Fruit fly (Drosophila melanogaster) whole organism, adult: ENCODE data around the gene CG33170.

ENCODE experiments used
- CG11617 ChIP-seq: fragments of 200-800 bp; sonication (Bioruptor generic); optimal IDR thresholded peaks from 2 replicates; lab custom pipeline; 2017; ENCODE audit warnings: mild to moderate bottlenecking, missing biosample characterization, missing genetic modification reagents, missing genetic modification characterization
- CG12768 ChIP-seq: fragments of 200-800 bp; sonication (Bioruptor generic); optimal IDR thresholded peaks from 2 replicates; lab custom pipeline; 2017; ENCODE audit warnings: missing biosample characterization, missing genetic modification characterization, mild to moderate bottlenecking, moderate library complexity, missing genetic modification reagents
- CG14711 ChIP-seq: fragments of 200-800 bp; sonication (Bioruptor generic); optimal IDR thresholded peaks from 2 replicates; lab custom pipeline; 2018; ENCODE audit warnings: missing biosample characterization, mild to moderate bottlenecking, missing genetic modification characterization, moderate library complexity
- CG1620 ChIP-seq: fragments of 200-800 bp; sonication (Bioruptor generic); optimal IDR thresholded peaks from 2 replicates; lab custom pipeline; 2016; ENCODE audit warnings: missing biosample characterization, missing genetic modification characterization
- CG33017 ChIP-seq: fragments of 200-800 bp; sonication (Bioruptor generic); optimal IDR thresholded peaks from 2 replicates; lab custom pipeline; 2018; ENCODE audit warnings: missing biosample characterization, mild to moderate bottlenecking, missing genetic modification characterization, moderate library complexity
- CG5204 ChIP-seq: fragments of 200-800 bp; sonication (Bioruptor generic); optimal IDR thresholded peaks from 2 replicates; lab custom pipeline; 2016; ENCODE audit warnings: missing biosample characterization, missing genetic modification characterization
- CG7045 ChIP-seq: fragments of 200-800 bp; sonication (Bioruptor generic); optimal IDR thresholded peaks from 2 replicates; lab custom pipeline; 2017; ENCODE audit warnings: missing biosample characterization, mild to moderate bottlenecking, missing genetic modification characterization
- CG7101 ChIP-seq: fragments of 200-800 bp; sonication (Bioruptor generic); optimal IDR thresholded peaks from 2 replicates; lab custom pipeline; 2018; ENCODE audit warnings: missing biosample characterization, mild to moderate bottlenecking, missing genetic modification characterization, moderate library complexity
- Clk ChIP-seq: fragments of 200-800 bp; sonication (Bioruptor generic); optimal IDR thresholded peaks from 2 replicates; lab custom pipeline; 2017; ENCODE audit warnings: missing biosample characterization, missing genetic modification characterization
- Crg-1 ChIP-seq: fragments of 200-800 bp; sonication (Bioruptor generic); optimal IDR thresholded peaks from 2 replicates; lab custom pipeline; 2016; ENCODE audit warnings: missing biosample characterization, missing genetic modification characterization
- Hr96 ChIP-seq: fragments of 200-800 bp; sonication (Bioruptor generic); optimal IDR thresholded peaks from 2 replicates; lab custom pipeline; 2016; ENCODE audit warnings: missing biosample characterization, missing genetic modification characterization
- Mnt ChIP-seq: fragments of 200-800 bp; sonication (Bioruptor generic); optimal IDR thresholded peaks from 2 replicates; lab custom pipeline; 2016; ENCODE audit warnings: missing biosample characterization, mild to moderate bottlenecking, missing genetic modification characterization
- bab1 ChIP-seq: fragments of 200-800 bp; sonication (Bioruptor generic); optimal IDR thresholded peaks from 3 replicates; lab custom pipeline; 2019; ENCODE audit warnings: missing biosample characterization, mild to moderate bottlenecking, missing genetic modification characterization, moderate library complexity
- cic ChIP-seq: fragments of 200-800 bp; sonication (Bioruptor generic); optimal IDR thresholded peaks from 2 replicates; lab custom pipeline; 2017; ENCODE audit warnings: missing biosample characterization, mild to moderate bottlenecking, missing genetic modification characterization, moderate library complexity
- cnc ChIP-seq, 2 experiments: fragments of >200 bp; optimal IDR thresholded peaks; 2 replicates each; lab custom pipeline; 2017
- kay ChIP-seq: fragments of 200-800 bp; sonication (Bioruptor generic); peaks from one replicate; lab custom pipeline; 2016; ENCODE audit warnings: missing biosample characterization, missing genetic modification characterization, borderline replicate concordance
- ovo ChIP-seq: fragments of 200-800 bp; sonication (Bioruptor generic); optimal IDR thresholded peaks from 2 replicates; lab custom pipeline; 2016; ENCODE audit warnings: missing biosample characterization, missing genetic modification characterization
- pad ChIP-seq: fragments of 200-800 bp; sonication (Bioruptor generic); optimal IDR thresholded peaks from 3 replicates; lab custom pipeline; 2017; ENCODE audit warnings: missing biosample characterization, missing genetic modification characterization, mild to moderate bottlenecking, moderate library complexity, missing genetic modification reagents
- tj ChIP-seq: fragments of 200-800 bp; sonication (Bioruptor generic); optimal IDR thresholded peaks from 3 replicates; lab custom pipeline; 2017; ENCODE audit warnings: missing biosample characterization, mild to moderate bottlenecking, missing genetic modification characterization, moderate library complexity
- toe ChIP-seq: fragments of 200-800 bp; sonication (Bioruptor generic); optimal IDR thresholded peaks from 2 replicates; lab custom pipeline; 2016; ENCODE audit warnings: missing biosample characterization, missing genetic modification characterization

The CG33170 gene

DNA sequence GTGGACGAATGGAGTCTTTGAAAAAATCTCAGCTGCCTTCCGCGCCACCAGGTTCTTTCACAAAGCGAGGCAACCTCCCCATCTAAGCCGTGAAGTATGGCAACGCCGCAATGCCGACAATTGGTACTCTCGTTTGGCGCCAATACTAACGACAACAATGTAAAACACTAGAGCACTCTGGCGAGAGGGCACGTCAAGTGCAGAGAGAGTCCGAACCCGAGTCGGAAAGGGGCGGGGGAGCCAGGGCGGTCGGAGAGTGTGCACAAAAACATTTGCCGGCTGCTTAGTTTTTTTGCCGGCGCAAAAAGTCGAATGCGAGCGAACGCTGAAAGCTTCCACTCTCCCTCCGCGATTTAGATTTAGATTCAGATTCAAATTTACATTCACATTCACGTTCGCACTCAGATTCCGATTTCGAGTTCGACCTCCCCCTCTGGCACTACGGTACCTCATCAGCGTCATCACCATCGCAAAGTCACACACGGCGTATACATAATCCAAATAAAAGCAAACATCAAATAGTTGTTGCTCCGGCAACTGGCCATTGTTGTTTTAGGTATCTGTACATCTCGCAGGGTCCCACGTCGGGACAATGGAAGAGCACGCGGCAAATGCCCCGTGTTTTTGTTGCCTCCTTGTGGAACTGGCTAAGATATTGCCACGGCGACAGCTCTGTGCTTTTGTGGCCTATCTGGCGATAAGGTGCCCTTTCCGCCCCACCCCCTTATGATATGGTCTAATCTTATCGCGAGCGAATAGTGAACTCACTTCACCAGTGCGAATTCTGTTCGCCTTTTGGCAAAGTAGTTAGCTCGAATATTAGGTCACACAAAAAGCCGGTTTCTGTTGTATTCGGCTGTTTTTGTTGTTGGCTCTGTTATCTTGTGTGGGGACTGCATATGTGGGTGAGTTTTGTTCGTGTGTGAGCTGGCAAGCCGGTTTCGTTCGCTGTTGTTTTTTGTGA lies 26.5 kb upstream of the CG33170 start:
- peak; percentile 53 for TF ChIP-seq Clk (GFP tag; lab: Kevin White, UChicago)
- peak; percentile 4 for TF ChIP-seq CG11617 (GFP tag; lab: Kevin White, UChicago)
- no peak for TF ChIP-seq CG7101 (tag; lab: Kevin White, UChicago)
- no peak for TF ChIP-seq ovo (GFP tag; lab: Kevin White, UChicago)
- TF ChIP-seq Mnt (GFP tag; lab: Kevin White, UChicago) = peak; percentile 23
- TF ChIP-seq kay = peak; percentile 76
- peak; percentile 43 for TF ChIP-seq Hr96 (GFP tag; lab: Kevin White, UChicago)
- peak; percentile 29 for TF ChIP-seq tj (GFP tag; lab: Kevin White, UChicago)
- peak; percentile 13 for TF ChIP-seq pad (GFP tag; lab: Kevin White, UChicago)
- TF ChIP-seq CG5204 (GFP tag; lab: Kevin White, UChicago) = no peak
- TF ChIP-seq CG1620 (GFP tag; lab: Kevin White, UChicago) = no peak
- no peak for TF ChIP-seq CG7045 (GFP tag; lab: Kevin White, UChicago)
- TF ChIP-seq cic (GFP tag; lab: Kevin White, UChicago) = peak; percentile 77
- peak; percentile 42 for TF ChIP-seq CG14711 (tag; lab: Kevin White, UChicago)
- no peak for TF ChIP-seq cnc (optimal IDR thresholded peaks at IDR 0.05; lab: Kevin White, UChicago)
- peak; percentile 69 for TF ChIP-seq CG12768 (GFP tag; lab: Kevin White, UChicago)
- TF ChIP-seq bab1 (GFP tag; lab: Kevin White, UChicago) = no peak
- peak; percentile 3 for TF ChIP-seq toe
- TF ChIP-seq CG33017 = peak; percentile 19
- TF ChIP-seq Crg-1 = no peak

DNA sequence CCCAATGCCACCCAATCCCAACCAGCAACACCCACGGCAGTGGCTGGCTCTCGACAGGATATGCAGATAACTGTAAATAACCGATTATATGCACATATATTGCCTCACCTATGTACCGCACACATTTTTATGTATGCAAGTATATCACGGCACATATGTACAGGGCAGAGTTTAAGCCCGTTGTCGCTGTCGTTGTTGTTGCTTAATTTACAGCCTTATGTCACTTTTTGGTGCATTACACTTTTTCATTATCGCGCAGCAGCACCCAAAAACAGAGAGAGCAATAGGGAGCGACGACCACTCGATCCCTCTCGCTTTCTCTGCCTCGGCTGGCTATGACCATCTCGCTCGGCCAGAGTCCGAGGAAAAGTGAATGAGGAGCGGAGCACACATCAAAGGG lies 25.2 kb upstream of the CG33170 start:
- no peak for TF ChIP-seq CG14711 (tag; lab: Kevin White, UChicago)
- no peak for TF ChIP-seq toe
- TF ChIP-seq CG1620 (GFP tag; lab: Kevin White, UChicago) = no peak
- no peak for TF ChIP-seq CG7101 (tag; lab: Kevin White, UChicago)
- TF ChIP-seq bab1 (GFP tag; lab: Kevin White, UChicago) = no peak
- TF ChIP-seq Crg-1 = no peak
- no peak for TF ChIP-seq CG7045 (GFP tag; lab: Kevin White, UChicago)
- TF ChIP-seq cic (GFP tag; lab: Kevin White, UChicago) = no peak
- no peak for TF ChIP-seq CG5204 (GFP tag; lab: Kevin White, UChicago)
- no peak for TF ChIP-seq ovo (GFP tag; lab: Kevin White, UChicago)
- no peak for TF ChIP-seq Mnt (GFP tag; lab: Kevin White, UChicago)
- no peak for TF ChIP-seq CG12768 (GFP tag; lab: Kevin White, UChicago)
- no peak for TF ChIP-seq Clk (GFP tag; lab: Kevin White, UChicago)

dm6 chr3L:22839726-22840228 lies 24.6 kb upstream of the CG33170 start:
- TF ChIP-seq bab1 (GFP tag; lab: Kevin White, UChicago) = no peak
- peak; percentile 50 for TF ChIP-seq Clk (GFP tag; lab: Kevin White, UChicago)
- TF ChIP-seq tj (GFP tag; lab: Kevin White, UChicago) = peak; percentile 51
- TF ChIP-seq CG7101 (tag; lab: Kevin White, UChicago) = no peak
- peak; percentile 48 for TF ChIP-seq cic (GFP tag; lab: Kevin White, UChicago)
- TF ChIP-seq CG7045 (GFP tag; lab: Kevin White, UChicago) = peak; percentile 11
- peak; percentile 18 for TF ChIP-seq pad (GFP tag; lab: Kevin White, UChicago)
- peak; percentile 10 for TF ChIP-seq Mnt (GFP tag; lab: Kevin White, UChicago)

- TF ChIP-seq Crg-1 = no peak
- no peak for TF ChIP-seq CG7101 (tag; lab: Kevin White, UChicago)
- TF ChIP-seq tj (GFP tag; lab: Kevin White, UChicago) = no peak
- TF ChIP-seq ovo (GFP tag; lab: Kevin White, UChicago) = no peak
- TF ChIP-seq Hr96 (GFP tag; lab: Kevin White, UChicago) = no peak
- no peak for TF ChIP-seq Mnt (GFP tag; lab: Kevin White, UChicago)
- TF ChIP-seq CG14711 (tag; lab: Kevin White, UChicago) = no peak
- no peak for TF ChIP-seq CG11617 (GFP tag; lab: Kevin White, UChicago)
- TF ChIP-seq CG1620 (GFP tag; lab: Kevin White, UChicago) = no peak
- no peak for TF ChIP-seq toe
- TF ChIP-seq cnc (optimal IDR thresholded peaks at IDR 0.05; lab: Kevin White, UChicago) = no peak
- TF ChIP-seq bab1 (GFP tag; lab: Kevin White, UChicago) = no peak
- TF ChIP-seq CG12768 (GFP tag; lab: Kevin White, UChicago) = no peak
- TF ChIP-seq kay = no peak
- no peak for TF ChIP-seq cic (GFP tag; lab: Kevin White, UChicago)
- no peak for TF ChIP-seq CG5204 (GFP tag; lab: Kevin White, UChicago)
- no peak for TF ChIP-seq pad (GFP tag; lab: Kevin White, UChicago)
Measured at dm6 chr3L:22843094-22843493, 21.3 kb upstream of the CG33170 start.

DNA sequence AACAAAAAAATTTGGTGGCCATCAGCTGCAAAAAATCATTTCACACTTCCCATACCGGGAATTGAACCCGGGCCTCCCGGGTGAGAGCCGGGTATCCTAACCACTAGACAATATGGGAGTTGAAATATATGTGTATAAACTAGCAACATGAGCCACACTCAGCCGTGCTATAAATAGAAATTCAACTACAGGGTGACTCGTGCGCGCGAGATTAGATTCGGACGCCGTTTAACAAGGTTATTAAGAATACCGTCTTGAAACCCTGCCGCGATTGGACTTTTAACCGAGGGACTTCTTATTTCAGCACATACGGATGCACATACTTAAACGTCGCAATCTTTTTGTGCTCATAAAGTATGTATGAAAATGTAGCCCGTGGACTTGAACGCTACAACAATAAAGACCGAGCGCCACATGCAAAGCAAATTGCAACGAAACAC lies 16.7 kb upstream of the CG33170 start:
- TF ChIP-seq CG14711 (tag; lab: Kevin White, UChicago) (peak; percentile 11), tj (GFP tag; lab: Kevin White, UChicago) (no peak), Clk (GFP tag; lab: Kevin White, UChicago) (no peak), toe (no peak), bab1 (GFP tag; lab: Kevin White, UChicago) (peak; percentile 33), CG11617 (GFP tag; lab: Kevin White, UChicago) (no peak)
